Worm (Caenorhabditis elegans) whole organism, L2 larva: Measurements from ENCODE around the gene ntl-2.

Experiments
- R02D3.7 ChIP-seq: fragments of 150-350 bp; optimal IDR thresholded peaks from 2 replicates; lab custom pipeline; 2014; ENCODE audit warnings: missing biosample characterization, missing genetic modification characterization
- blmp-1 ChIP-seq: sonication (generic microtip); optimal IDR thresholded peaks from 2 replicates; lab custom pipeline; 2017; ENCODE audit warnings: missing genetic modification characterization, mild to moderate bottlenecking, missing compliant biosample characterization, antibody characterized with exemption, moderate library complexity; ENCODE audit not compliant: insufficient read depth
- egl-27 ChIP-seq: sonication (generic microtip); optimal IDR thresholded peaks from 3 replicates; lab custom pipeline; 2017; ENCODE audit warnings: missing biosample characterization, missing genetic modification reagents, missing genetic modification characterization
- elt-3 ChIP-seq: sonication (generic microtip); optimal IDR thresholded peaks from 2 replicates; lab custom pipeline; 2017; ENCODE audit warnings: missing biosample characterization, missing genetic modification characterization
- lin-13 ChIP-seq: fragments of 150-350 bp; optimal IDR thresholded peaks from 2 replicates; lab custom pipeline; 2014; ENCODE audit warnings: missing biosample characterization, missing genetic modification reagents, missing genetic modification characterization
- lin-39 ChIP-seq: fragments of 150-350 bp; optimal IDR thresholded peaks from 2 replicates; lab custom pipeline; 2014; ENCODE audit warnings: missing biosample characterization, missing genetic modification reagents, missing genetic modification characterization
- mab-5 ChIP-seq: fragments of 150-350 bp; optimal IDR thresholded peaks from 2 replicates; lab custom pipeline; 2014; ENCODE audit warnings: missing biosample characterization, missing genetic modification characterization
- mdl-1 ChIP-seq, 2 experiments: fragments of 150-350 bp in 1 of 2; sonication (generic microtip) in 1 of 2; optimal IDR thresholded peaks; 2 replicates each; lab custom pipeline; 2017; ENCODE audit warnings: missing biosample characterization in 2 of 2, missing genetic modification characterization in 2 of 2
- nhr-25 ChIP-seq: fragments of 150-350 bp; sonication (generic microtip); optimal IDR thresholded peaks from 3 replicates; lab custom pipeline; 2014; ENCODE audit warnings: missing biosample characterization, missing genetic modification characterization
- sem-4 ChIP-seq: fragments of 150-350 bp; optimal IDR thresholded peaks from 2 replicates; lab custom pipeline; 2014; ENCODE audit warnings: missing biosample characterization, missing genetic modification reagents, missing genetic modification characterization
- skn-1 ChIP-seq: sonication (generic microtip); optimal IDR thresholded peaks from 2 replicates; lab custom pipeline; 2017; ENCODE audit warnings: missing biosample characterization, missing genetic modification characterization
- unc-62 ChIP-seq: fragments of 150-350 bp; optimal IDR thresholded peaks from 2 replicates; lab custom pipeline; 2014; ENCODE audit warnings: missing biosample characterization, missing genetic modification reagents, missing genetic modification characterization
- ztf-11 ChIP-seq: sonication (generic microtip); optimal IDR thresholded peaks from 2 replicates; lab custom pipeline; 2017; ENCODE audit warnings: missing biosample characterization, missing genetic modification characterization

DNA sequence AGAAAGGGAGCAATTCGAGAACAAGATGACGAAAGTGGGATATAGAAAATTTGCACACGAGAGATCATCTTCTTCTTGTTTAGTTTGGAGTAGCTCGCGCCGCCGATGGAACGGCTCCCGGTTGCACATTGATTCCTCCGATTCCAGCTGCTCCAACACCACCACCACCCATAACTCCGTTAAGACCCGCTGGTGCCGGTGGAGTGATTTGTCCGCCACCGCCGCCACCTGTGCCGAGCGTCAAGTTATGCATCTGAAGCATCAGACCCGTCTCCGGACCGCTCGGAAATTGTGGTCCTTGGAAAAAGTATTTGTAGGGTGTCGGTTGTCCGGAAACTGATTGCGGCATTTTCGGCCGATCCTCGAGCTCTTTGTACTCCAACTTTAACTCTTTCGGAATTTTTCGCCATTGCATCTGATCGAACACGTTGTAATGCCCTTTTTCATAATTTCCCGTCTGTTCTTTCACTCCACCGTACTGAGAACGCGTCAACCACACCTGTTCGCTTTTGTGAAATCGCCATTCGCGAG, 3.3 kb downstream of the ntl-2 start:
- TF ChIP-seq elt-3 (tag; lab: Kevin White, UChicago), result no peak
- no peak for TF ChIP-seq mab-5
- TF ChIP-seq ztf-11 (tag; lab: Kevin White, UChicago), result no peak
- TF ChIP-seq lin-13 (GFP tag; lab: Kevin White, UChicago), result no peak
- TF ChIP-seq egl-27, result no peak
- no peak for TF ChIP-seq unc-62
- TF ChIP-seq skn-1 (tag; lab: Kevin White, UChicago), result no peak
- no peak for TF ChIP-seq sem-4 (tag; lab: Kevin White, UChicago)
- TF ChIP-seq blmp-1 (tag; lab: Kevin White, UChicago), result no peak
- no peak for TF ChIP-seq R02D3.7 (tag; lab: Kevin White, UChicago)
- no peak for TF ChIP-seq nhr-25 (tag; lab: Kevin White, UChicago)
- no peak for TF ChIP-seq mdl-1 (tag; optimal IDR thresholded peaks at IDR 0.05; lab: Kevin White, UChicago)
- no peak for TF ChIP-seq lin-39 (tag; lab: Kevin White, UChicago)
